Worm (Caenorhabditis elegans): Measurements from ENCODE around the gene F25B5.6.

DNA sequence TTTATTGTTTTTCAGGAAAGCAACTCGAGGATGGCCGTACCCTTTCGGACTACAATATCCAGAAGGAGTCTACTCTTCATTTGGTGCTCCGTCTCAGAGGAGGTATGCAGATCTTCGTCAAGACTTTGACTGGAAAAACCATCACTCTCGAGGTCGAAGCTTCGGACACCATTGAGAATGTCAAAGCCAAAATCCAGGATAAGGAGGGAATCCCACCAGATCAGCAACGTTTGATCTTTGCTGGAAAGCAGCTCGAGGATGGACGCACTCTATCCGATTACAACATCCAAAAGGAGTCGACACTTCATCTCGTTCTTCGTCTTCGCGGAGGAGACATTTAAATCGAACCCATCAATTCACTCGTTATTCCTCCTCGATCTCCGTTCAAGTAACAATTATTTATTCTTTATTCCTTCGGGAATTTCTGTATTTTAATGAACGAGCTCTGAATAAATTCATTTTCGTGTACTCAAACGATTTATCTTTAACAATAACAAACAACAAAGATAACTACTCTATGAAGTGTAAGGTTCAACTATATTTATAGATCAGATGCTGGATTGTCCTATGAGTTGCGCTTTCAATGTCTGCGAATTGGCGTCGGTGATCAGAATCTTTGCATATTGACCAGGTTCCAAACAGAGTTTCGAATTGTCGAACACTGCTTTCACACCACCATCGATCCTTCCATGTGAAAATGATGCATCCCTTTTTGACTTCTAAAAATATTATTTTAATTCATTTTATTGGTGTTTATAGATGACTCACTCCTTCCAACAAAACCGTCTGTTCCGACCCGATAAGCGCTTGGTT lies 5.0 kb downstream of the F25B5.6 start:
- TF ChIP-seq ceh-82 (tag; optimal IDR thresholded peaks at IDR 0.05), result peak; percentile 50
- TF ChIP-seq jun-1 (tag; optimal IDR thresholded peaks at IDR 0.05), result peak; percentile 57
- TF ChIP-seq hmg-11 (tag; optimal IDR thresholded peaks at IDR 0.05), result peak; percentile 16
- TF ChIP-seq elt-2 (tag; optimal IDR thresholded peaks at IDR 0.05), result peak; percentile 55
- TF ChIP-seq ama-1 (optimal IDR thresholded peaks at IDR 0.05), result peak; percentile 98
- no peak for TF ChIP-seq skn-1 (tag; optimal IDR thresholded peaks at IDR 0.05)
- TF ChIP-seq egl-27 (tag; optimal IDR thresholded peaks at IDR 0.05), result no peak
- TF ChIP-seq lin-15B (tag; optimal IDR thresholded peaks at IDR 0.05), result no peak
- no peak for TF ChIP-seq fkh-10 (GFP tag; optimal IDR thresholded peaks at IDR 0.05)
- no peak for TF ChIP-seq nhr-76 (tag; optimal IDR thresholded peaks at IDR 0.05)
- TF ChIP-seq pha-4 (tag; optimal IDR thresholded peaks at IDR 0.05), result peak; percentile 23
- peak; percentile 21 for TF ChIP-seq elt-1 (tag; optimal IDR thresholded peaks at IDR 0.05)
- TF ChIP-seq unc-39 (tag; optimal IDR thresholded peaks at IDR 0.05), result no peak
- no peak for TF ChIP-seq fos-1 (tag; optimal IDR thresholded peaks at IDR 0.05)

Measured in whole organism, L3 larva.